Fruit fly (Drosophila melanogaster): ENCODE data around the gene Tusp.

- TF ChIP-seq Dll (optimal IDR thresholded peaks at IDR 0.05), result no peak
- TF ChIP-seq EcR (GFP tag; optimal IDR thresholded peaks at IDR 0.05), result no peak
- TF ChIP-seq psq (optimal IDR thresholded peaks at IDR 0.05), result no peak
Measured at dm6 chr3R:27662857-27663256, 55.2 kb downstream of the Tusp start.

Data from whole organism.